Fruit fly (Drosophila melanogaster) whole organism, embryonic: ENCODE results near the gene CG31538.

Experiments
- Atf3 ChIP-seq: fragments of 200-800 bp; sonication (Bioruptor generic); optimal IDR thresholded peaks from 3 replicates; lab custom pipeline; 2016; ENCODE audit warnings: missing biosample characterization, missing genetic modification characterization
- CG10462 ChIP-seq: fragments of 200-800 bp; sonication (Bioruptor generic); optimal IDR thresholded peaks from 2 replicates; lab custom pipeline; 2016; ENCODE audit warnings: missing biosample characterization, missing genetic modification characterization
- CG10959 ChIP-seq: fragments of 200-800 bp; sonication (Bioruptor generic); IDR thresholded peaks from 2 replicates; pipeline ENCODE4 v1.3.6; 2022; ENCODE audit warnings: missing biosample characterization, missing genetic modification characterization
- CG11695 ChIP-seq: fragments of 200-800 bp; sonication (Bioruptor generic); IDR thresholded peaks from 3 replicates; pipeline ENCODE4 v1.3.6; 2022; ENCODE audit warnings: missing biosample characterization, missing genetic modification characterization
- CG12104 ChIP-seq: fragments of 200-800 bp; sonication (Bioruptor generic); optimal IDR thresholded peaks from 3 replicates; lab custom pipeline; 2016; ENCODE audit warnings: missing biosample characterization, missing genetic modification characterization
- CG13624 ChIP-seq: fragments of 200-800 bp; sonication (Bioruptor generic); optimal IDR thresholded peaks from 2 replicates; lab custom pipeline; 2016; ENCODE audit warnings: missing biosample characterization, missing genetic modification characterization
- CG15696 ChIP-seq: fragments of 200-800 bp; sonication (Bioruptor generic); optimal IDR thresholded peaks from 2 replicates; lab custom pipeline; 2019; ENCODE audit warnings: missing biosample characterization, mild to moderate bottlenecking, missing genetic modification characterization, moderate library complexity
- CG17385 ChIP-seq: fragments of 200-800 bp; sonication (Bioruptor generic); optimal IDR thresholded peaks from 3 replicates; lab custom pipeline; 2018; ENCODE audit warnings: missing biosample characterization, mild to moderate bottlenecking, missing genetic modification characterization
- CG17912 ChIP-seq: fragments of 200-800 bp; sonication (Bioruptor generic); optimal IDR thresholded peaks from 2 replicates; lab custom pipeline; 2018; ENCODE audit warnings: missing biosample characterization, mild to moderate bottlenecking, missing genetic modification characterization
- CG2875 ChIP-seq: fragments of 200-800 bp; sonication (Bioruptor generic); optimal IDR thresholded peaks from 2 replicates; lab custom pipeline; 2017; ENCODE audit warnings: missing biosample characterization, mild to moderate bottlenecking, missing genetic modification characterization, missing genetic modification reagents
- CG31224 ChIP-seq: fragments of 200-800 bp; sonication (Bioruptor generic); IDR thresholded peaks from 2 replicates; pipeline ENCODE4 v1.3.6; 2022; ENCODE audit warnings: missing biosample characterization, missing genetic modification characterization
- CG3847 ChIP-seq: fragments of 200-800 bp; sonication (Bioruptor generic); IDR thresholded peaks from 2 replicates; pipeline ENCODE4 v1.3.6; 2022; ENCODE audit warnings: missing biosample characterization, missing genetic modification characterization
- CG4328 ChIP-seq: fragments of 200-800 bp; sonication (Bioruptor generic); optimal IDR thresholded peaks from 3 replicates; lab custom pipeline; 2017; ENCODE audit warnings: missing biosample characterization, missing genetic modification reagents, missing genetic modification characterization
- CG4820 ChIP-seq: fragments of 200-800 bp; sonication (Bioruptor generic); optimal IDR thresholded peaks from 3 replicates; lab custom pipeline; 2016; ENCODE audit warnings: missing biosample characterization, missing genetic modification characterization
- CG7357 ChIP-seq: fragments of 200-800 bp; sonication (Bioruptor generic); IDR thresholded peaks from 3 replicates; pipeline ENCODE4 v1.3.6; 2022; ENCODE audit warnings: missing biosample characterization, missing genetic modification characterization
- CG7928 ChIP-seq: fragments of 200-800 bp; sonication (Bioruptor generic); optimal IDR thresholded peaks from 2 replicates; lab custom pipeline; 2017; ENCODE audit warnings: missing biosample characterization, mild to moderate bottlenecking, missing genetic modification characterization
- CG7987 ChIP-seq: fragments of 200-800 bp; sonication (Bioruptor generic); optimal IDR thresholded peaks from 2 replicates; lab custom pipeline; 2018; ENCODE audit warnings: missing biosample characterization, mild to moderate bottlenecking, missing genetic modification characterization, moderate library complexity
- Camta ChIP-seq: fragments of 200-800 bp; sonication (Bioruptor generic); optimal IDR thresholded peaks from 2 replicates; lab custom pipeline; 2016; ENCODE audit warnings: missing biosample characterization, missing genetic modification characterization
- Dad ChIP-seq: fragments of 200-800 bp; sonication (Bioruptor generic); optimal IDR thresholded peaks from 3 replicates; lab custom pipeline; 2016; ENCODE audit warnings: missing biosample characterization, missing genetic modification characterization
- Deaf1 ChIP-seq: fragments of 200-800 bp; optimal IDR thresholded peaks from 3 replicates; lab custom pipeline; 2019; ENCODE audit warnings: missing biosample characterization, mild to moderate bottlenecking, missing genetic modification characterization, moderate library complexity
- Dfd ChIP-seq, 2 experiments: fragments of >200 bp; optimal IDR thresholded peaks; 2 replicates each; lab custom pipeline; 2017; ENCODE audit warnings: missing biosample characterization in 2 of 2, missing genetic modification characterization in 2 of 2
- Dref ChIP-seq: fragments of 200-800 bp; sonication (Bioruptor generic); IDR thresholded peaks from 2 replicates; pipeline ENCODE4 v1.3.6; 2022; ENCODE audit warnings: missing biosample characterization, missing genetic modification characterization
- Ets97D ChIP-seq: fragments of 200-800 bp; sonication (Bioruptor generic); optimal IDR thresholded peaks from 3 replicates; lab custom pipeline; 2016; ENCODE audit warnings: missing biosample characterization, missing genetic modification characterization
- Gug ChIP-seq: fragments of 200-800 bp; sonication (Bioruptor generic); IDR thresholded peaks from 4 replicates; pipeline ENCODE4 v1.3.6; 2022; ENCODE audit warnings: missing biosample characterization, missing genetic modification characterization
- Hand ChIP-seq: fragments of 200-800 bp; sonication (Bioruptor generic); optimal IDR thresholded peaks from 2 replicates; lab custom pipeline; 2017; ENCODE audit warnings: mild to moderate bottlenecking, missing biosample characterization, missing genetic modification reagents, missing genetic modification characterization
- HmgD ChIP-seq: fragments of 200-800 bp; sonication (Bioruptor generic); optimal IDR thresholded peaks from 3 replicates; lab custom pipeline; 2016; ENCODE audit warnings: missing biosample characterization, missing genetic modification characterization
- Hmr ChIP-seq: fragments of 200-800 bp; sonication (Bioruptor generic); optimal IDR thresholded peaks from 3 replicates; lab custom pipeline; 2017; ENCODE audit warnings: mild to moderate bottlenecking, missing biosample characterization, missing genetic modification reagents, missing genetic modification characterization
- Hsf ChIP-seq: fragments of 200-800 bp; sonication (Bioruptor generic); optimal IDR thresholded peaks from 3 replicates; lab custom pipeline; 2016; ENCODE audit warnings: missing biosample characterization, missing genetic modification characterization
- NC2α ChIP-seq: fragments of 200-800 bp; sonication (Bioruptor generic); optimal IDR thresholded peaks from 2 replicates; lab custom pipeline; 2016; ENCODE audit warnings: missing biosample characterization, missing genetic modification characterization
- Nf-YA ChIP-seq: fragments of 200-800 bp; sonication (Bioruptor generic); IDR thresholded peaks from 2 replicates; pipeline ENCODE4 v1.3.6; 2022; ENCODE audit warnings: missing biosample characterization, missing genetic modification characterization
- ap ChIP-seq: fragments of 200-800 bp; sonication (Bioruptor generic); IDR thresholded peaks from 2 replicates; pipeline ENCODE4 v1.3.6; 2022; ENCODE audit warnings: missing biosample characterization, missing genetic modification characterization
- ato ChIP-seq: fragments of 200-800 bp; sonication (Bioruptor generic); IDR thresholded peaks from 2 replicates; pipeline ENCODE4 v1.3.6; 2022; ENCODE audit warnings: missing biosample characterization, missing genetic modification characterization; ENCODE audit not compliant: partially characterized antibody
- bsh ChIP-seq, 2 experiments: fragments of 200-800 bp; sonication (Bioruptor generic); optimal IDR thresholded peaks; 2 replicates each; lab custom pipeline; 2017 to 2018; ENCODE audit warnings: mild to moderate bottlenecking in 2 of 2, missing biosample characterization in 2 of 2, missing genetic modification characterization in 2 of 2, moderate library complexity in 1 of 2
- btn ChIP-seq: fragments of 200-800 bp; sonication (Bioruptor generic); optimal IDR thresholded peaks from 2 replicates; lab custom pipeline; 2016; ENCODE audit warnings: missing biosample characterization, missing genetic modification characterization
- crc ChIP-seq: fragments of 200-800 bp; sonication (Bioruptor generic); optimal IDR thresholded peaks from 2 replicates; lab custom pipeline; 2016; ENCODE audit warnings: missing biosample characterization, missing genetic modification characterization
- dysf ChIP-seq: fragments of 200-800 bp; sonication (Bioruptor generic); IDR thresholded peaks from 3 replicates; pipeline ENCODE4 v1.3.6; 2022; ENCODE audit warnings: missing biosample characterization, missing genetic modification characterization
- esg ChIP-seq: fragments of 200-800 bp; sonication (Bioruptor generic); conservative IDR thresholded peaks from 2 replicates; pipeline ENCODE4 v1.3.6; 2022; ENCODE audit warnings: missing biosample characterization, missing genetic modification characterization
- eve ChIP-seq, 2 experiments: fragments of >200 bp; optimal IDR thresholded peaks; 2 replicates each; lab custom pipeline; 2017; ENCODE audit warnings: missing biosample characterization in 2 of 2, missing genetic modification characterization in 2 of 2
- gsb-n ChIP-seq: fragments of 200-800 bp; sonication (Bioruptor generic); optimal IDR thresholded peaks from 3 replicates; lab custom pipeline; 2018; ENCODE audit warnings: missing biosample characterization, mild to moderate bottlenecking, missing genetic modification characterization
- lbe ChIP-seq: fragments of 200-800 bp; sonication (Bioruptor generic); optimal IDR thresholded peaks from 2 replicates; lab custom pipeline; 2016; ENCODE audit warnings: missing biosample characterization, mild to moderate bottlenecking, missing genetic modification characterization
- maf-S ChIP-seq: fragments of 200-800 bp; sonication (Bioruptor generic); optimal IDR thresholded peaks from 2 replicates; lab custom pipeline; 2016; ENCODE audit warnings: missing biosample characterization, missing genetic modification characterization
- otp ChIP-seq: fragments of 200-800 bp; sonication (Bioruptor generic); IDR thresholded peaks from 3 replicates; pipeline ENCODE4, ENCODE4 v1.3.6; 2022; ENCODE audit warnings: missing biosample characterization, missing genetic modification characterization
- pan ChIP-seq, 4 experiments: fragments of >200 bp in 3 of 4; fragments of 200-800 bp in 1 of 4; sonication (Bioruptor generic) in 1 of 4; optimal IDR thresholded peaks in 3 of 4; IDR thresholded peaks in 1 of 4; 2 replicates each; pipeline versions ENCODE4 v1.3.6 to Lab custom; 2017 to 2022; ENCODE audit warnings: missing biosample characterization in 2 of 4, missing genetic modification characterization in 2 of 4, mixed read lengths in 1 of 4
- peb ChIP-seq: fragments of 200-800 bp; sonication (Bioruptor generic); IDR thresholded peaks from 2 replicates; pipeline ENCODE4 v1.3.6; 2022; ENCODE audit warnings: missing biosample characterization, missing genetic modification characterization
- pfk ChIP-seq: fragments of 200-800 bp; sonication (Bioruptor generic); optimal IDR thresholded peaks from 2 replicates; lab custom pipeline; 2018; ENCODE audit warnings: missing biosample characterization, mild to moderate bottlenecking, missing genetic modification characterization, moderate library complexity
- pho ChIP-seq: fragments of 200-800 bp; sonication (Bioruptor generic); optimal IDR thresholded peaks from 2 replicates; lab custom pipeline; 2016; ENCODE audit warnings: missing biosample characterization, missing genetic modification characterization
- scrt ChIP-seq: fragments of 200-800 bp; sonication (Bioruptor generic); optimal IDR thresholded peaks from 2 replicates; lab custom pipeline; 2018; ENCODE audit warnings: missing biosample characterization, mild to moderate bottlenecking, missing genetic modification characterization, moderate library complexity
- slp2 ChIP-seq: fragments of 200-800 bp; sonication (Bioruptor generic); optimal IDR thresholded peaks from 2 replicates; lab custom pipeline; 2016; ENCODE audit warnings: missing biosample characterization, missing genetic modification characterization
- wek ChIP-seq: fragments of 200-800 bp; sonication (Bioruptor generic); optimal IDR thresholded peaks from 3 replicates; lab custom pipeline; 2018; ENCODE audit warnings: missing biosample characterization, mild to moderate bottlenecking, missing genetic modification characterization, moderate library complexity
- yki ChIP-seq: fragments of >200 bp; optimal IDR thresholded peaks from 3 replicates; lab custom pipeline; 2018

Gene CG31538

dm6 chr3R:5298599-5299307, 21.1 kb upstream of the CG31538 start (continued):
- TF ChIP-seq Dref (GFP tag; lab: Robert Waterston, UW) (0 out of 2 replicates have a peak, but pooled peaks have one; percentile 28), Hand (GFP tag; lab: Kevin White, UChicago) (no peak), Deaf1 (tag; lab: Kevin White, UChicago) (no peak), CG31224 (GFP tag; lab: Robert Waterston, UW) (no peak), scrt (no peak), gsb-n (no peak), slp2 (GFP tag; lab: Kevin White, UChicago) (peak; percentile 44), dysf (GFP tag; lab: Robert Waterston, UW) (peak; percentile 56; the same call in 2 of the 3 replicates), yki (lab: Kevin White, UChicago) (no peak), CG4820 (peak; percentile 59), ap (GFP tag; lab: Robert Waterston, UW) (no peak), Atf3 (GFP tag; lab: Kevin White, UChicago) (no peak), Hmr (GFP tag; lab: Kevin White, UChicago) (peak; percentile 75), CG4328 (peak; percentile 9), bsh (GFP tag; optimal IDR thresholded peaks at IDR 0.05; lab: Kevin White, UChicago) (peak in 1 of 2 experiments; percentile 39), Dad (peak; percentile 56), CG7987 (GFP tag; lab: Kevin White, UChicago) (peak; percentile 32), CG2875 (GFP tag; lab: Kevin White, UChicago) (no peak), Hsf (GFP tag; lab: Kevin White, UChicago) (peak; percentile 79), lbe (GFP tag; lab: Kevin White, UChicago) (peak; percentile 3), btn (GFP tag; lab: Kevin White, UChicago) (no peak), CG10462 (GFP tag; lab: Kevin White, UChicago) (no peak), CG17912 (peak; percentile 45), pho (GFP tag; lab: Kevin White, UChicago) (peak; percentile 42), CG3847 (GFP tag; lab: Robert Waterston, UW) (peak; percentile 59), esg (no peak), maf-S (GFP tag; lab: Kevin White, UChicago) (peak; percentile 64), CG7357 (0 out of 3 replicates have a peak, but pooled peaks have one; percentile 6), wek (GFP tag; lab: Kevin White, UChicago) (no peak), CG17385 (GFP tag; lab: Kevin White, UChicago) (peak; percentile 27), CG7928 (GFP tag; lab: Kevin White, UChicago) (no peak), CG10959 (GFP tag; lab: Robert Waterston, UW) (peak; percentile 41; the same call in 1 of the 2 replicates), Gug (GFP tag; lab: Robert Waterston, UW) (peak; percentile 58; the same call in 3 of the 4 replicates), otp (peak; percentile 65; the same call in 1 of the 3 replicates), pan (optimal IDR thresholded peaks at IDR 0.05; lab: Kevin White, UChicago) (no peak), pan (GFP tag; optimal IDR thresholded peaks at IDR 0.05 in 1 of 2, IDR thresholded peaks at IDR 0.05 in 1 of 2) (peak in 1 of 2 experiments; percentile 27), CG12104 (GFP tag; lab: Kevin White, UChicago) (peak; percentile 28), pfk (GFP tag; lab: Kevin White, UChicago) (no peak), Dfd (GFP tag; optimal IDR thresholded peaks at IDR 0.05; lab: Kevin White, UChicago) (no peak), crc (GFP tag; lab: Kevin White, UChicago) (peak; percentile 31), Camta (peak; percentile 12), ato (GFP tag; lab: Robert Waterston, UW) (no peak), HmgD (peak; percentile 76), CG11695 (GFP tag; lab: Robert Waterston, UW) (0 out of 3 replicates have a peak, but pooled peaks have one; percentile 37), NC2α (GFP tag; lab: Kevin White, UChicago) (peak; percentile 11), Nf-YA (GFP tag; lab: Robert Waterston, UW) (no peak), CG15696 (tag; lab: Kevin White, UChicago) (peak; percentile 67), CG13624 (GFP tag; lab: Kevin White, UChicago) (peak; percentile 56), peb (no peak), Ets97D (GFP tag; lab: Kevin White, UChicago) (peak; percentile 28), eve (GFP tag; optimal IDR thresholded peaks at IDR 0.05; lab: Kevin White, UChicago) (peak in 1 of 2 experiments; percentile 76)
